Worm (Caenorhabditis elegans) whole organism, L1 larva: ENCODE results near the gene Y45F3A.8.

Experiments used
- C04F5.9 ChIP-seq: sonication (generic microtip); optimal IDR thresholded peaks from 2 replicates; lab custom pipeline; 2016; ENCODE audit warnings: missing genetic modification characterization, missing compliant biosample characterization
- C34B4.2 ChIP-seq: sonication (generic microtip); optimal IDR thresholded peaks from 2 replicates; lab custom pipeline; 2017; ENCODE audit warnings: mild to moderate bottlenecking, missing genetic modification characterization, missing compliant biosample characterization
- Y116A8C.19 ChIP-seq: sonication (generic microtip); optimal IDR thresholded peaks from 2 replicates; lab custom pipeline; 2016; ENCODE audit warnings: missing compliant biosample characterization, missing genetic modification characterization, borderline replicate concordance
- aha-1 ChIP-seq: fragments of 150-350 bp; optimal IDR thresholded peaks from 2 replicates; lab custom pipeline; 2014; ENCODE audit warnings: missing biosample characterization, missing genetic modification characterization
- alr-1 ChIP-seq: fragments of 200-800 bp; sonication (Bioruptor generic); optimal IDR thresholded peaks from 2 replicates; lab custom pipeline; 2018; ENCODE audit warnings: borderline replicate concordance, mild to moderate bottlenecking, missing genetic modification characterization, missing compliant biosample characterization
- aly-2 ChIP-seq: fragments of 150-350 bp; optimal IDR thresholded peaks from 2 replicates; lab custom pipeline; 2014; ENCODE audit warnings: missing biosample characterization, missing genetic modification characterization
- blmp-1 ChIP-seq: fragments of 150-350 bp; optimal IDR thresholded peaks from 2 replicates; lab custom pipeline; 2014; ENCODE audit warnings: missing biosample characterization, missing genetic modification characterization
- ceh-82 ChIP-seq, 3 experiments: fragments of 150-350 bp in 1 of 3; sonication (generic microtip) in 2 of 3; optimal IDR thresholded peaks; 2 replicates each; lab custom pipeline; 2014 to 2017; ENCODE audit warnings: missing biosample characterization in 3 of 3, missing genetic modification characterization in 3 of 3
- ceh-88 ChIP-seq: fragments of 200-800 bp; sonication (Bioruptor generic); IDR thresholded peaks from 2 replicates; pipeline ENCODE4 v1.3.6; 2022; ENCODE audit warnings: missing genetic modification characterization, missing compliant biosample characterization
- ces-1 ChIP-seq: fragments of 150-350 bp; optimal IDR thresholded peaks from 2 replicates; lab custom pipeline; 2014; ENCODE audit warnings: missing biosample characterization, missing genetic modification reagents, missing genetic modification characterization
- dpl-1 ChIP-seq, 3 experiments: fragments of 150-350 bp in 2 of 3; sonication (generic microtip) in 1 of 3; optimal IDR thresholded peaks; 2 replicates each; lab custom pipeline; 2014 to 2017; ENCODE audit warnings: missing biosample characterization in 3 of 3, missing genetic modification characterization in 3 of 3, missing genetic modification reagents in 3 of 3
- efl-1 ChIP-seq, 4 experiments: fragments of 150-350 bp; optimal IDR thresholded peaks in 3 of 4; peaks in 1 of 4; 1 replicate in 1 of 4; 2 replicates in 3 of 4; lab custom pipeline; 2014; ENCODE audit warnings: missing biosample characterization in 2 of 4, missing genetic modification characterization in 2 of 4, missing genetic modification reagents in 2 of 4
- efl-3 ChIP-seq: fragments of 200-800 bp; sonication (Bioruptor generic); optimal IDR thresholded peaks from 2 replicates; lab custom pipeline; 2018; ENCODE audit warnings: mild to moderate bottlenecking, missing genetic modification characterization, missing compliant biosample characterization
- egl-13 ChIP-seq: sonication (generic microtip); optimal IDR thresholded peaks from 2 replicates; lab custom pipeline; 2016; ENCODE audit warnings: missing genotype, missing genetic modification reagents, missing genetic modification characterization, missing compliant biosample characterization
- egl-27 ChIP-seq, 2 experiments: fragments of 150-350 bp in 1 of 2; sonication (generic microtip); optimal IDR thresholded peaks; 3 replicates each; lab custom pipeline; 2017 to 2018; ENCODE audit warnings: missing biosample characterization in 2 of 2, missing genetic modification characterization in 2 of 2, missing genetic modification reagents in 2 of 2
- elt-2 ChIP-seq: sonication (generic microtip); optimal IDR thresholded peaks from 2 replicates; lab custom pipeline; 2016; ENCODE audit warnings: missing genetic modification characterization, mild to moderate bottlenecking, inconsistent platforms, missing compliant biosample characterization, missing genetic modification reagents
- elt-3 ChIP-seq, 6 experiments: fragments of 150-350 bp in 1 of 6; sonication (generic microtip); optimal IDR thresholded peaks; 2 replicates each; lab custom pipeline; 2017 to 2018; ENCODE audit warnings: missing biosample characterization in 6 of 6, missing genetic modification characterization in 6 of 6, inconsistent platforms in 1 of 6
- fkh-10 ChIP-seq: sonication (generic microtip); optimal IDR thresholded peaks from 2 replicates; lab custom pipeline; 2017; ENCODE audit warnings: missing biosample characterization, missing genetic modification reagents, missing genetic modification characterization
- fos-1 ChIP-seq: fragments of 150-350 bp; optimal IDR thresholded peaks from 2 replicates; lab custom pipeline; 2014; ENCODE audit warnings: missing biosample characterization, missing genetic modification characterization
- grh-1 ChIP-seq: fragments of 200-800 bp; sonication (Bioruptor generic); IDR thresholded peaks from 2 replicates; pipeline ENCODE4 v1.3.6; 2022; ENCODE audit warnings: missing genetic modification reagents, missing genetic modification characterization, missing compliant biosample characterization
- hpl-2 ChIP-seq: fragments of 150-350 bp; optimal IDR thresholded peaks from 2 replicates; lab custom pipeline; 2014; ENCODE audit warnings: missing biosample characterization, missing genetic modification reagents, missing genetic modification characterization
- irx-1 ChIP-seq: sonication (generic microtip); optimal IDR thresholded peaks from 2 replicates; lab custom pipeline; 2016; ENCODE audit warnings: missing genetic modification characterization, missing compliant biosample characterization
- isw-1 ChIP-seq: fragments of 200-800 bp; sonication (Bioruptor generic); IDR thresholded peaks from 2 replicates; pipeline ENCODE4 v1.3.6; 2022; ENCODE audit warnings: missing genetic modification characterization, missing compliant biosample characterization
- lin-14 ChIP-seq: fragments of 200-800 bp; sonication (Bioruptor generic); optimal IDR thresholded peaks from 2 replicates; lab custom pipeline; 2018; ENCODE audit warnings: mild to moderate bottlenecking, missing genetic modification characterization, moderate library complexity, missing compliant biosample characterization
- lin-35 ChIP-seq, 2 experiments: fragments of 150-350 bp; optimal IDR thresholded peaks; 2 replicates each; lab custom pipeline; 2014; ENCODE audit warnings: missing biosample characterization in 2 of 2, missing genetic modification characterization in 2 of 2, missing genetic modification reagents in 2 of 2
- lir-3 ChIP-seq: sonication (generic microtip); optimal IDR thresholded peaks from 2 replicates; lab custom pipeline; 2016; ENCODE audit warnings: mild to moderate bottlenecking, missing genetic modification characterization, moderate library complexity, missing compliant biosample characterization; ENCODE audit not compliant: poor library complexity
- lsy-2 ChIP-seq, 2 experiments: fragments of 150-350 bp; optimal IDR thresholded peaks; 2 replicates each; lab custom pipeline; 2014; ENCODE audit warnings: missing biosample characterization in 2 of 2, missing genetic modification characterization in 2 of 2
- mdl-1 ChIP-seq, 2 experiments: fragments of 150-350 bp; optimal IDR thresholded peaks; 2 replicates each; lab custom pipeline; 2014 to 2017; ENCODE audit warnings: missing biosample characterization in 2 of 2, missing genetic modification characterization in 2 of 2, inconsistent platforms in 1 of 2
- mep-1 ChIP-seq: fragments of 150-350 bp; optimal IDR thresholded peaks from 2 replicates; lab custom pipeline; 2014; ENCODE audit warnings: missing biosample characterization, missing genetic modification characterization
- nhr-11 ChIP-seq: fragments of 150-350 bp; optimal IDR thresholded peaks from 2 replicates; lab custom pipeline; 2014; ENCODE audit warnings: missing biosample characterization, missing genetic modification characterization
- nhr-20 ChIP-seq: sonication (generic microtip); optimal IDR thresholded peaks from 2 replicates; lab custom pipeline; 2016; ENCODE audit warnings: mild to moderate bottlenecking, missing genetic modification characterization, missing compliant biosample characterization
- nhr-71 ChIP-seq: sonication (generic microtip); optimal IDR thresholded peaks from 2 replicates; lab custom pipeline; 2016; ENCODE audit warnings: mild to moderate bottlenecking, missing genetic modification characterization, moderate library complexity, missing compliant biosample characterization
- nhr-85 ChIP-seq: sonication (generic microtip); peaks from one replicate; lab custom pipeline; 2016; ENCODE audit warnings: missing genetic modification characterization, inconsistent platforms, missing compliant biosample characterization
- pax-3 ChIP-seq: fragments of 200-800 bp; sonication (Bioruptor generic); optimal IDR thresholded peaks from 2 replicates; lab custom pipeline; 2018; ENCODE audit warnings: mild to moderate bottlenecking, missing genetic modification characterization, moderate library complexity, missing compliant biosample characterization
- pqm-1 ChIP-seq: sonication (generic microtip); optimal IDR thresholded peaks from 3 replicates; lab custom pipeline; 2017; ENCODE audit warnings: missing biosample characterization, missing genetic modification characterization
- snu-23 ChIP-seq: sonication (generic microtip); optimal IDR thresholded peaks from 2 replicates; lab custom pipeline; 2016; ENCODE audit warnings: missing genetic modification characterization, missing compliant biosample characterization
- sup-37 ChIP-seq: fragments of 200-800 bp; sonication (Bioruptor generic); optimal IDR thresholded peaks from 2 replicates; lab custom pipeline; 2018; ENCODE audit warnings: mild to moderate bottlenecking, missing genetic modification characterization, missing compliant biosample characterization
- unc-130 ChIP-seq: fragments of 150-350 bp; optimal IDR thresholded peaks from 2 replicates; lab custom pipeline; 2017; ENCODE audit warnings: missing biosample characterization, missing genetic modification characterization, inconsistent platforms
- zip-4 ChIP-seq: fragments of 200-800 bp; sonication (Bioruptor generic); optimal IDR thresholded peaks from 2 replicates; lab custom pipeline; 2018; ENCODE audit warnings: mild to moderate bottlenecking, missing genetic modification characterization, moderate library complexity, missing compliant biosample characterization

Gene Y45F3A.8

ce11 chrIII:10592729-10593128 is at the start of gene Y45F3A.8:
Y45F3A.8 (minus strand) TSS chrIII:10592829.
- TF ChIP-seq pax-3 (tag; lab: Kevin White, UChicago) (no peak), elt-2 (no peak), C34B4.2 (tag; lab: Kevin White, UChicago) (no peak), pqm-1 (tag; lab: Kevin White, UChicago) (no peak), ceh-82 (tag; optimal IDR thresholded peaks at IDR 0.05; lab: Kevin White, UChicago) (no peak), nhr-71 (tag; lab: Kevin White, UChicago) (no peak), nhr-20 (tag; lab: Kevin White, UChicago) (no peak), ceh-88 (no peak), zip-4 (no peak)

ce11 chrIII:10638339-10639021 is 45.9 kb upstream of the Y45F3A.8 start, which contains the start of gene Y39A1A.27:
Y39A1A.27 (plus strand) TSS chrIII:10638971.
- TF ChIP-seq lsy-2 (tag; optimal IDR thresholded peaks at IDR 0.05; lab: Kevin White, UChicago): peak in 1 of 2 experiments; percentile 7
- TF ChIP-seq ceh-82 (tag; optimal IDR thresholded peaks at IDR 0.05; lab: Kevin White, UChicago): peak in 1 of 3 experiments; percentile 1
- TF ChIP-seq dpl-1 (GFP tag; optimal IDR thresholded peaks at IDR 0.05; lab: Kevin White, UChicago): no peak
- TF ChIP-seq pax-3 (tag; lab: Kevin White, UChicago): no peak
- no peak for TF ChIP-seq Y116A8C.19 (tag; lab: Kevin White, UChicago)

- TF ChIP-seq blmp-1 (tag; lab: Kevin White, UChicago) (peak; percentile 78), isw-1 (GFP tag; lab: Robert Waterston, UW) (no peak)
These were observed 45.3 kb upstream of the Y45F3A.8 start for ce11 chrIII:10637933-10638332.

DNA sequence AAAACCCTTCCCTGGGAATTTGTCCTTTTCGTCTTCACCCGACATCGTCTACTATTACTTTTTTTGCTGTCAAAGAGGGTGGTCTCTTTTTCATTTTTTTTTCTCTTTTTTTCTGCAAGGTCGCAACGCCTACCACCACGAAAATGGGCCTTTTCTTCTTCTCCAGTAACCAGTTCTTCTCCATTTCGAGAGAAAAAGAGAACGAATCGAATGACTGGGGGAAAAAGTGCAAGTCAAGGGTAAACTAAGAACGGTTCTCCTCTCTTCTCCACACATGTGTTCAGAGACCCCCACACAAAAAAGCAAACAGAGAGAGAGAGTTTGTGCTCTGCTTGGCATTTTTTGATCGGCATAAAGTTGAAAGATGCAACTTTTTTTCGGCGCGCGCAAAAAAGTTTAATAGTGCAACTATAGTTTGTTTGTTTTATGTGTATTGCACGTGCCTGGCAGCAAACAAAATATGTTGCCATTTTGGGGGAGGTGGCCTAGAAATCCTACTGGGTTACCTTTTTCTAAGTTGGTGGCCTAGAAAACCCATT is 43.9 kb upstream of the Y45F3A.8 start:
- TF ChIP-seq egl-13 (tag; lab: Kevin White, UChicago): no peak
- TF ChIP-seq lir-3 (tag; lab: Kevin White, UChicago): no peak
- TF ChIP-seq Y116A8C.19 (tag; lab: Kevin White, UChicago): no peak
- TF ChIP-seq hpl-2 (GFP tag; lab: Kevin White, UChicago): no peak
- no peak for TF ChIP-seq efl-3 (GFP tag; lab: Kevin White, UChicago)
- no peak for TF ChIP-seq C04F5.9
- no peak for TF ChIP-seq aly-2 (tag; lab: Kevin White, UChicago)
- TF ChIP-seq elt-3 (tag; optimal IDR thresholded peaks at IDR 0.05; lab: Kevin White, UChicago): no peak
- TF ChIP-seq efl-1 (optimal IDR thresholded peaks at IDR 0.05; lab: Kevin White, UChicago): peak in 1 of 2 experiments; percentile 0
- TF ChIP-seq efl-1 (GFP tag; optimal IDR thresholded peaks at IDR 0.05 in 1 of 2; lab: Kevin White, UChicago): peak in 1 of 2 experiments; percentile 68
- peak in 1 of 2 experiments; percentile 41 for TF ChIP-seq mdl-1 (tag; optimal IDR thresholded peaks at IDR 0.05; lab: Kevin White, UChicago)
- TF ChIP-seq pax-3 (tag; lab: Kevin White, UChicago): no peak
- TF ChIP-seq nhr-71 (tag; lab: Kevin White, UChicago): peak; percentile 7
- peak; percentile 61 for TF ChIP-seq lin-14 (GFP tag; lab: Kevin White, UChicago)
- TF ChIP-seq unc-130: no peak
- peak; percentile 12 for TF ChIP-seq mep-1 (tag; lab: Kevin White, UChicago)
- no peak for TF ChIP-seq egl-27 (tag; optimal IDR thresholded peaks at IDR 0.05; lab: Kevin White, UChicago)
- no peak for TF ChIP-seq grh-1 (GFP tag; lab: Robert Waterston, UW)
- no peak for TF ChIP-seq sup-37 (GFP tag; lab: Kevin White, UChicago)
- no peak for TF ChIP-seq fkh-10
- TF ChIP-seq irx-1: no peak
- TF ChIP-seq alr-1 (tag; lab: Kevin White, UChicago): no peak
- no peak for TF ChIP-seq lin-35 (GFP tag; optimal IDR thresholded peaks at IDR 0.05; lab: Kevin White, UChicago)
- no peak for TF ChIP-seq ceh-88
- TF ChIP-seq blmp-1 (tag; lab: Kevin White, UChicago): peak; percentile 72
- no peak for TF ChIP-seq ces-1 (GFP tag; lab: Kevin White, UChicago)
- TF ChIP-seq nhr-20 (tag; lab: Kevin White, UChicago): peak; percentile 23
- TF ChIP-seq snu-23 (GFP tag; lab: Kevin White, UChicago): no peak
- TF ChIP-seq nhr-11: no peak
- no peak for TF ChIP-seq aha-1 (tag; lab: Kevin White, UChicago)
- no peak for TF ChIP-seq fos-1 (tag; lab: Kevin White, UChicago)
- TF ChIP-seq nhr-85 (tag; lab: Kevin White, UChicago): peak; percentile 3
- no peak for TF ChIP-seq lsy-2 (tag; optimal IDR thresholded peaks at IDR 0.05; lab: Kevin White, UChicago)
